Worm (Caenorhabditis elegans): ENCODE results near the gene Y41C4A.7.
A peak's percentile ranks its signal among the peaks of the same experiment; 100 is the strongest.

DNA sequence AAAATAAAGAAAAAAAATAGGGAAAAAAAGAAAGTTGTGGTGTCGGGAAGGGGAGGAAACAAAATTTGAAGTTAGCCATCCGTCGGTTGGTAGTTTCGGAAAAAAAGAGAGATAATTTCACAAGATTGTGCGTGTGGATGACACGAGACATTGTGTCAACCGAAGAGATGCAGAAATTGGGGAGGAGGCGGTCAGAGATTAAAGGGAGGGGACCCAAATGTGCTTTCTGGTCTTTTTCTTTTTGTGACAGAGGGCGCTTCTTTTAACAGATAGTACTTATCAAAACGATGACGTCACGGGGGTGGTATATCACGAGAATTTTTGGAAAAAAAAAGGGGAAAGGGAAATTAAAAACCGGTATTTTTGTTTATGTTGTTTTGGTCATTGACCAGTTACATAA is 39.8 kb downstream of the Y41C4A.7 start:
- no peak for TF ChIP-seq zag-1 (tag; optimal IDR thresholded peaks at IDR 0.05)
- peak; percentile 1 for TF ChIP-seq snpc-4 (tag; optimal IDR thresholded peaks at IDR 0.05)
- peak; percentile 13 for TF ChIP-seq gmeb-1 (tag; optimal IDR thresholded peaks at IDR 0.05)
- TF ChIP-seq aly-2 (tag; optimal IDR thresholded peaks at IDR 0.05): no peak
- no peak for TF ChIP-seq skn-1 (tag; optimal IDR thresholded peaks at IDR 0.05)
- peak; percentile 90 for TF ChIP-seq sem-4 (tag; optimal IDR thresholded peaks at IDR 0.05)
- no peak for TF ChIP-seq lin-39 (tag; optimal IDR thresholded peaks at IDR 0.05)
- no peak for TF ChIP-seq unc-39 (tag; optimal IDR thresholded peaks at IDR 0.05)
- TF ChIP-seq ama-1 (optimal IDR thresholded peaks at IDR 0.05): no peak
- TF ChIP-seq nhr-237 (tag; optimal IDR thresholded peaks at IDR 0.05): no peak
- no peak for TF ChIP-seq ztf-11 (tag; optimal IDR thresholded peaks at IDR 0.05)
